Fruit fly (Drosophila melanogaster) whole organism, embryonic: ENCODE measurements around the gene CycA.
A peak's percentile ranks its signal among the peaks of the same experiment; 100 is the strongest.

Source experiments
- Awh ChIP-seq: fragments of 200-800 bp; sonication (Bioruptor generic); IDR thresholded peaks from 2 replicates; pipeline ENCODE4, ENCODE4 v1.3.6; 2022; ENCODE audit warnings: missing biosample characterization, missing genetic modification characterization
- BtbVII ChIP-seq: fragments of 200-800 bp; sonication (Bioruptor generic); optimal IDR thresholded peaks from 3 replicates; lab custom pipeline; 2017; ENCODE audit warnings: missing biosample characterization, mild to moderate bottlenecking, missing genetic modification characterization
- C15 ChIP-seq: fragments of 200-800 bp; sonication (Bioruptor generic); IDR thresholded peaks from 3 replicates; pipeline ENCODE4 v1.3.6; 2022; ENCODE audit warnings: missing biosample characterization, missing genetic modification characterization
- CG1024 ChIP-seq: fragments of 200-800 bp; sonication (Bioruptor generic); IDR thresholded peaks from 2 replicates; pipeline ENCODE4 v1.3.6; 2022; ENCODE audit warnings: missing biosample characterization, missing genetic modification characterization
- CG10543 ChIP-seq: fragments of 200-800 bp; sonication (Bioruptor generic); optimal IDR thresholded peaks from 3 replicates; lab custom pipeline; 2017; ENCODE audit warnings: missing biosample characterization, mild to moderate bottlenecking, missing genetic modification characterization, moderate library complexity
- CG11456 ChIP-seq: fragments of 200-800 bp; sonication (Bioruptor generic); IDR thresholded peaks from 3 replicates; pipeline ENCODE4 v1.3.6; 2022; ENCODE audit warnings: missing biosample characterization, missing genetic modification characterization
- CG12104 ChIP-seq: fragments of 200-800 bp; sonication (Bioruptor generic); optimal IDR thresholded peaks from 3 replicates; lab custom pipeline; 2016; ENCODE audit warnings: missing biosample characterization, missing genetic modification characterization
- CG12219 ChIP-seq: fragments of 200-800 bp; sonication (Bioruptor generic); optimal IDR thresholded peaks from 3 replicates; lab custom pipeline; 2018; ENCODE audit warnings: missing biosample characterization, mild to moderate bottlenecking, missing genetic modification characterization
- CG13296 ChIP-seq: fragments of 200-800 bp; sonication (Bioruptor generic); optimal IDR thresholded peaks from 3 replicates; lab custom pipeline; 2018; ENCODE audit warnings: missing biosample characterization, mild to moderate bottlenecking, missing genetic modification characterization
- CG13894 ChIP-seq: fragments of 200-800 bp; sonication (Bioruptor generic); optimal IDR thresholded peaks from 3 replicates; lab custom pipeline; 2018; ENCODE audit warnings: missing biosample characterization, mild to moderate bottlenecking, missing genetic modification characterization, moderate library complexity
- CG14860 ChIP-seq: fragments of 200-800 bp; sonication (Bioruptor generic); IDR thresholded peaks from 3 replicates; pipeline ENCODE4 v1.3.6; 2022; ENCODE audit warnings: missing biosample characterization, missing genetic modification characterization; ENCODE audit not compliant: partially characterized antibody
- CG1603 ChIP-seq: fragments of 200-800 bp; sonication (Bioruptor generic); optimal IDR thresholded peaks from 2 replicates; lab custom pipeline; 2019; ENCODE audit warnings: missing biosample characterization, mild to moderate bottlenecking, missing genetic modification characterization, moderate library complexity
- CG18011 ChIP-seq: fragments of 200-800 bp; sonication (Bioruptor generic); optimal IDR thresholded peaks from 2 replicates; lab custom pipeline; 2017; ENCODE audit warnings: missing biosample characterization, missing genetic modification characterization, mild to moderate bottlenecking, moderate library complexity, missing genotype
- CG18476 ChIP-seq: fragments of 200-800 bp; sonication (Bioruptor generic); optimal IDR thresholded peaks from 2 replicates; lab custom pipeline; 2016; ENCODE audit warnings: missing biosample characterization, mild to moderate bottlenecking, missing genetic modification characterization
- CG18619 ChIP-seq: fragments of 200-800 bp; sonication (Bioruptor generic); optimal IDR thresholded peaks from 3 replicates; lab custom pipeline; 2017; ENCODE audit warnings: missing biosample characterization, mild to moderate bottlenecking, missing genetic modification characterization
- CG2712 ChIP-seq: fragments of 200-800 bp; optimal IDR thresholded peaks from 3 replicates; lab custom pipeline; 2019; ENCODE audit warnings: missing biosample characterization, mild to moderate bottlenecking, missing genetic modification characterization, moderate library complexity
- CG2875 ChIP-seq: fragments of 200-800 bp; sonication (Bioruptor generic); optimal IDR thresholded peaks from 2 replicates; lab custom pipeline; 2017; ENCODE audit warnings: missing biosample characterization, mild to moderate bottlenecking, missing genetic modification characterization, missing genetic modification reagents
- CG32532 ChIP-seq: fragments of 200-800 bp; sonication (Bioruptor generic); IDR thresholded peaks from 2 replicates; pipeline ENCODE4 v1.3.6; 2022; ENCODE audit warnings: missing biosample characterization, missing genetic modification characterization
- CG33213 ChIP-seq: fragments of 200-800 bp; sonication (Bioruptor generic); optimal IDR thresholded peaks from 3 replicates; lab custom pipeline; 2016; ENCODE audit warnings: missing biosample characterization, missing genetic modification characterization
- CG34224 ChIP-seq: fragments of 200-800 bp; sonication (Bioruptor generic); IDR thresholded peaks from 3 replicates; pipeline ENCODE4 v1.3.6; 2022; ENCODE audit warnings: missing biosample characterization, missing genetic modification characterization; ENCODE audit not compliant: partially characterized antibody
- CG4328 ChIP-seq: fragments of 200-800 bp; sonication (Bioruptor generic); optimal IDR thresholded peaks from 3 replicates; lab custom pipeline; 2017; ENCODE audit warnings: missing biosample characterization, missing genetic modification reagents, missing genetic modification characterization
- CG7556 ChIP-seq: fragments of 200-800 bp; sonication (Bioruptor generic); optimal IDR thresholded peaks from 2 replicates; lab custom pipeline; 2017; ENCODE audit warnings: missing biosample characterization, mild to moderate bottlenecking, missing genetic modification characterization
- CG8388 ChIP-seq: fragments of 200-800 bp; sonication (Bioruptor generic); optimal IDR thresholded peaks from 2 replicates; lab custom pipeline; 2019; ENCODE audit warnings: missing biosample characterization, mild to moderate bottlenecking, missing genetic modification characterization, moderate library complexity
- CG9609 ChIP-seq: fragments of 200-800 bp; sonication (Bioruptor generic); optimal IDR thresholded peaks from 3 replicates; lab custom pipeline; 2016; ENCODE audit warnings: missing biosample characterization, missing genetic modification characterization
- Drgx ChIP-seq: fragments of 200-800 bp; sonication (Bioruptor generic); IDR thresholded peaks from 2 replicates; pipeline ENCODE4 v1.3.6; 2022; ENCODE audit warnings: missing biosample characterization, missing genetic modification characterization
- HHEX ChIP-seq: fragments of 200-800 bp; sonication (Bioruptor generic); optimal IDR thresholded peaks from 3 replicates; lab custom pipeline; 2017; ENCODE audit warnings: missing biosample characterization, mild to moderate bottlenecking, missing genetic modification characterization, missing genetic modification reagents
- Mad ChIP-seq: fragments of 200-800 bp; sonication (Bioruptor generic); optimal IDR thresholded peaks from 2 replicates; lab custom pipeline; 2016; ENCODE audit warnings: missing biosample characterization, missing genetic modification characterization
- Max ChIP-seq: fragments of 200-800 bp; sonication (Bioruptor generic); optimal IDR thresholded peaks from 2 replicates; lab custom pipeline; 2016; ENCODE audit warnings: missing biosample characterization, mild to moderate bottlenecking, missing genetic modification characterization
- Ptx1 ChIP-seq: fragments of 200-800 bp; sonication (Bioruptor generic); IDR thresholded peaks from 2 replicates; pipeline ENCODE4 v1.3.6; 2022; ENCODE audit warnings: missing biosample characterization, missing genetic modification characterization
- Rfx ChIP-seq: fragments of 200-800 bp; sonication (Bioruptor generic); IDR thresholded peaks from 2 replicates; pipeline ENCODE4 v1.3.6; 2022; ENCODE audit warnings: missing biosample characterization, missing genetic modification characterization
- Sin3A ChIP-seq: fragments of >200 bp; optimal IDR thresholded peaks from 2 replicates; lab custom pipeline; 2018
- crp ChIP-seq, 2 experiments: fragments of 200-800 bp; sonication (Bioruptor generic); optimal IDR thresholded peaks; 2 replicates in 1 of 2; 3 replicates in 1 of 2; lab custom pipeline; 2017; ENCODE audit warnings: missing biosample characterization in 2 of 2, missing genetic modification characterization in 2 of 2, mild to moderate bottlenecking in 1 of 2, moderate library complexity in 1 of 2
- dysf ChIP-seq: fragments of 200-800 bp; sonication (Bioruptor generic); IDR thresholded peaks from 3 replicates; pipeline ENCODE4 v1.3.6; 2022; ENCODE audit warnings: missing biosample characterization, missing genetic modification characterization
- gsb ChIP-seq: fragments of 200-800 bp; sonication (Bioruptor generic); IDR thresholded peaks from 2 replicates; pipeline ENCODE4 v1.3.6; 2022; ENCODE audit warnings: missing biosample characterization, missing genetic modification characterization
- gsb-n ChIP-seq: fragments of 200-800 bp; sonication (Bioruptor generic); optimal IDR thresholded peaks from 3 replicates; lab custom pipeline; 2018; ENCODE audit warnings: missing biosample characterization, mild to moderate bottlenecking, missing genetic modification characterization
- h ChIP-seq: fragments of >200 bp; optimal IDR thresholded peaks from 2 replicates; lab custom pipeline; 2017
- ham ChIP-seq: fragments of 200-800 bp; sonication (Bioruptor generic); IDR thresholded peaks from 2 replicates; pipeline ENCODE4 v1.3.6; 2022; ENCODE audit warnings: missing biosample characterization, missing genetic modification characterization
- kah ChIP-seq: fragments of 200-800 bp; sonication (Bioruptor generic); optimal IDR thresholded peaks from 2 replicates; lab custom pipeline; 2018; ENCODE audit warnings: missing biosample characterization, mild to moderate bottlenecking, missing genetic modification characterization
- lilli ChIP-seq: fragments of 200-800 bp; sonication (Bioruptor generic); optimal IDR thresholded peaks from 3 replicates; lab custom pipeline; 2016; ENCODE audit warnings: missing biosample characterization, missing genetic modification characterization
- maf-S ChIP-seq: fragments of 200-800 bp; sonication (Bioruptor generic); optimal IDR thresholded peaks from 2 replicates; lab custom pipeline; 2016; ENCODE audit warnings: missing biosample characterization, missing genetic modification characterization
- oc ChIP-seq: fragments of 200-800 bp; sonication (Bioruptor generic); optimal IDR thresholded peaks from 2 replicates; lab custom pipeline; 2018; ENCODE audit warnings: missing biosample characterization, mild to moderate bottlenecking, missing genetic modification characterization, moderate library complexity
- prd ChIP-seq, 3 experiments: fragments of >200 bp in 2 of 3; fragments of 200-800 bp in 1 of 3; sonication (Bioruptor generic) in 1 of 3; optimal IDR thresholded peaks in 2 of 3; IDR thresholded peaks in 1 of 3; 2 replicates in 2 of 3; 3 replicates in 1 of 3; pipeline versions ENCODE4 v1.3.6 to Lab custom; 2017 to 2022; ENCODE audit warnings: missing biosample characterization in 1 of 3, missing genetic modification characterization in 1 of 3
- pros ChIP-seq: fragments of 200-800 bp; sonication (Bioruptor generic); optimal IDR thresholded peaks from 3 replicates; lab custom pipeline; 2019; ENCODE audit warnings: missing biosample characterization, mild to moderate bottlenecking, missing genetic modification characterization, moderate library complexity
- tll ChIP-seq, 2 experiments: fragments of 200-800 bp in 1 of 2; fragments of >200 bp in 1 of 2; sonication (Bioruptor generic) in 1 of 2; optimal IDR thresholded peaks; 2 replicates each; lab custom pipeline; 2017 to 2019; ENCODE audit warnings: missing biosample characterization in 2 of 2, missing genetic modification characterization in 2 of 2, mild to moderate bottlenecking in 1 of 2, moderate library complexity in 1 of 2
- toy ChIP-seq: fragments of 200-800 bp; sonication (Bioruptor generic); IDR thresholded peaks from 2 replicates; pipeline ENCODE4 v1.3.6; 2022; ENCODE audit warnings: missing biosample characterization, missing genetic modification characterization
- trem ChIP-seq: fragments of 200-800 bp; optimal IDR thresholded peaks from 3 replicates; lab custom pipeline; 2019; ENCODE audit warnings: missing biosample characterization, mild to moderate bottlenecking, missing genetic modification characterization, moderate library complexity
- unc-4 ChIP-seq: fragments of 200-800 bp; sonication (Bioruptor generic); IDR thresholded peaks from 2 replicates; pipeline ENCODE4 v1.3.6; 2022; ENCODE audit warnings: missing biosample characterization, missing genetic modification characterization; ENCODE audit not compliant: partially characterized antibody

Gene CycA

dm6 chr3L:11822446-11823334 is 10.7 kb downstream of the CycA start, which contains the start of gene RpL10Ab (continued):
- peak; percentile 69 for TF ChIP-seq CG1603 (tag; lab: Kevin White, UChicago)
- peak; percentile 15 for TF ChIP-seq CG18476 (GFP tag; lab: Kevin White, UChicago)
- TF ChIP-seq gsb (GFP tag; lab: Robert Waterston, UW): no peak
- peak; percentile 80; the same call in 2 of the 3 replicates for TF ChIP-seq dysf (GFP tag; lab: Robert Waterston, UW)
- peak; percentile 78 for TF ChIP-seq CG32532 (GFP tag; lab: Robert Waterston, UW)
- peak; percentile 51 for TF ChIP-seq HHEX (GFP tag; lab: Kevin White, UChicago)
- peak; percentile 60; the same call in 1 of the 2 replicates for TF ChIP-seq CG1024 (GFP tag; lab: Robert Waterston, UW)
- peak; percentile 63 for TF ChIP-seq CG4328 (GFP tag; lab: Kevin White, UChicago)
- TF ChIP-seq toy: peak; percentile 21; the same call in 1 of the 2 replicates
- peak; percentile 7 for TF ChIP-seq Mad (GFP tag; lab: Kevin White, UChicago)
- TF ChIP-seq Max (GFP tag; lab: Kevin White, UChicago): peak; percentile 29
- TF ChIP-seq h (lab: Kevin White, UChicago): no peak
- TF ChIP-seq CG34224 (GFP tag; lab: Robert Waterston, UW): peak; percentile 53
- TF ChIP-seq oc (tag; lab: Kevin White, UChicago): no peak
- peak; percentile 65 for TF ChIP-seq CG12104
- TF ChIP-seq C15 (GFP tag; lab: Robert Waterston, UW): 0 out of 3 replicates have a peak, but pooled peaks have one; percentile 57
- TF ChIP-seq CG8388 (GFP tag; lab: Kevin White, UChicago): peak; percentile 50
- TF ChIP-seq Drgx: peak; percentile 21; the same call in 1 of the 2 replicates
- peak; percentile 56 for TF ChIP-seq gsb-n (tag; lab: Kevin White, UChicago)
- TF ChIP-seq CG11456 (GFP tag; lab: Robert Waterston, UW): peak; percentile 89
- peak; percentile 65 for TF ChIP-seq unc-4 (GFP tag; lab: Robert Waterston, UW)
- TF ChIP-seq CG10543 (GFP tag; lab: Kevin White, UChicago): peak; percentile 54
- peak; percentile 79 for TF ChIP-seq trem
- peak; percentile 33 for TF ChIP-seq CG12219 (GFP tag; lab: Kevin White, UChicago)
- peak; percentile 39 for TF ChIP-seq CG2875 (GFP tag; lab: Kevin White, UChicago)
- TF ChIP-seq CG33213 (GFP tag; lab: Kevin White, UChicago): peak; percentile 33
- peak; percentile 33 for TF ChIP-seq CG18011 (GFP tag; lab: Kevin White, UChicago)
- TF ChIP-seq CG14860 (GFP tag; lab: Robert Waterston, UW): peak; percentile 71
- peak; percentile 54; the same call in 1 of the 2 replicates for TF ChIP-seq Awh
- TF ChIP-seq tll (GFP tag; optimal IDR thresholded peaks at IDR 0.05; lab: Kevin White, UChicago): no peak
- TF ChIP-seq BtbVII: peak; percentile 68
- no peak for TF ChIP-seq lilli (GFP tag; lab: Kevin White, UChicago)
- no peak for TF ChIP-seq pros (GFP tag; lab: Kevin White, UChicago)
- no peak for TF ChIP-seq Sin3A
- peak; percentile 13 for TF ChIP-seq kah (GFP tag; lab: Kevin White, UChicago)
- TF ChIP-seq CG9609 (GFP tag; lab: Kevin White, UChicago): no peak
- TF ChIP-seq CG7556: peak; percentile 63
- peak; percentile 64 for TF ChIP-seq CG18619 (GFP tag; lab: Kevin White, UChicago)
- TF ChIP-seq Ptx1 (GFP tag; lab: Robert Waterston, UW): peak; percentile 74
- TF ChIP-seq ham (GFP tag; lab: Robert Waterston, UW): no peak
- peak; percentile 58 for TF ChIP-seq CG13296 (GFP tag; lab: Kevin White, UChicago)
- TF ChIP-seq CG2712 (tag; lab: Kevin White, UChicago): peak; percentile 67
- TF ChIP-seq maf-S (GFP tag; lab: Kevin White, UChicago): peak; percentile 46
- peak; percentile 75 for TF ChIP-seq CG13894 (tag; lab: Kevin White, UChicago)
- peak in 1 of 2 experiments; percentile 1 for TF ChIP-seq crp (GFP tag; optimal IDR thresholded peaks at IDR 0.05; lab: Kevin White, UChicago)
- TF ChIP-seq prd (optimal IDR thresholded peaks at IDR 0.05; lab: Kevin White, UChicago): no peak
- TF ChIP-seq prd (GFP tag; IDR thresholded peaks at IDR 0.05; lab: Robert Waterston, UW): peak; percentile 78; the same call in 2 of the 3 replicates
- TF ChIP-seq Rfx (GFP tag; lab: Robert Waterston, UW): peak; percentile 83
